Worm (Caenorhabditis elegans) whole organism, late embryonic: ENCODE data around the gene sar-1.

ENCODE experiments used
- C08G9.2 ChIP-seq: sonication (generic microtip); optimal IDR thresholded peaks from 2 replicates; lab custom pipeline; 2016; ENCODE audit warnings: mild to moderate bottlenecking, missing genetic modification characterization, moderate library complexity, missing compliant biosample characterization
- C38D4.7 ChIP-seq: fragments of 200-800 bp; sonication (Bioruptor generic); optimal IDR thresholded peaks from 2 replicates; lab custom pipeline; 2018; ENCODE audit warnings: mild to moderate bottlenecking, missing genetic modification characterization, moderate library complexity, missing compliant biosample characterization
- F13H6.1 ChIP-seq: sonication (generic microtip); optimal IDR thresholded peaks from 2 replicates; lab custom pipeline; 2016; ENCODE audit warnings: missing genetic modification characterization, missing compliant biosample characterization
- K02D7.2 ChIP-seq: sonication (generic microtip); optimal IDR thresholded peaks from 2 replicates; lab custom pipeline; 2017; ENCODE audit warnings: mild to moderate bottlenecking, missing genetic modification characterization, missing compliant biosample characterization
- K09A11.1 ChIP-seq: sonication (generic microtip); optimal IDR thresholded peaks from 2 replicates; lab custom pipeline; 2017; ENCODE audit warnings: antibody characterized with exemption, mild to moderate bottlenecking, missing genetic modification characterization, missing compliant biosample characterization; ENCODE audit not compliant: insufficient read depth
- ahr-1 ChIP-seq: sonication (generic microtip); optimal IDR thresholded peaks from 2 replicates; lab custom pipeline; 2016; ENCODE audit warnings: missing genetic modification characterization, missing compliant biosample characterization
- ceh-18 ChIP-seq: sonication (generic microtip); optimal IDR thresholded peaks from 2 replicates; lab custom pipeline; 2016; ENCODE audit warnings: missing genetic modification characterization, missing compliant biosample characterization
- ceh-30 ChIP-seq: fragments of 150-350 bp; optimal IDR thresholded peaks from 2 replicates; lab custom pipeline; 2014; ENCODE audit warnings: missing biosample characterization, missing genetic modification characterization
- ceh-31 ChIP-seq: sonication (generic microtip); optimal IDR thresholded peaks from 2 replicates; lab custom pipeline; 2016; ENCODE audit warnings: missing genetic modification characterization, missing compliant biosample characterization
- ceh-45 ChIP-seq: fragments of 200-800 bp; sonication (Bioruptor generic); IDR thresholded peaks from 2 replicates; pipeline ENCODE4 v1.3.6; 2022; ENCODE audit warnings: missing genetic modification reagents, missing genetic modification characterization, missing compliant biosample characterization
- che-1 ChIP-seq: sonication (generic microtip); optimal IDR thresholded peaks from 2 replicates; lab custom pipeline; 2016; ENCODE audit warnings: mild to moderate bottlenecking, missing genetic modification characterization, missing compliant biosample characterization
- ets-4 ChIP-seq: sonication (generic microtip); optimal IDR thresholded peaks from 2 replicates; lab custom pipeline; 2016; ENCODE audit warnings: missing genetic modification characterization, missing compliant biosample characterization
- fax-1 ChIP-seq: sonication (generic microtip); optimal IDR thresholded peaks from 2 replicates; lab custom pipeline; 2016; ENCODE audit warnings: missing genotype, missing genetic modification characterization, missing compliant biosample characterization
- fkh-10 ChIP-seq: fragments of 150-350 bp; optimal IDR thresholded peaks from 2 replicates; lab custom pipeline; 2014; ENCODE audit warnings: missing biosample characterization, missing genetic modification reagents, missing genetic modification characterization
- fkh-6 ChIP-seq: sonication (generic microtip); optimal IDR thresholded peaks from 2 replicates; lab custom pipeline; 2016; ENCODE audit warnings: missing genetic modification characterization, missing compliant biosample characterization
- hlh-15 ChIP-seq: sonication (generic microtip); optimal IDR thresholded peaks from 2 replicates; lab custom pipeline; 2016; ENCODE audit warnings: missing genetic modification characterization, missing compliant biosample characterization
- hlh-30 ChIP-seq: sonication (generic microtip); optimal IDR thresholded peaks from 2 replicates; lab custom pipeline; 2017; ENCODE audit warnings: antibody characterized with exemption, missing genetic modification characterization, missing compliant biosample characterization; ENCODE audit not compliant: insufficient read depth
- hlh-8 ChIP-seq: sonication (generic microtip); optimal IDR thresholded peaks from 2 replicates; lab custom pipeline; 2016; ENCODE audit warnings: missing genotype, missing genetic modification characterization, missing compliant biosample characterization
- mec-3 ChIP-seq: sonication (generic microtip); optimal IDR thresholded peaks from 2 replicates; lab custom pipeline; 2016; ENCODE audit warnings: borderline replicate concordance, missing genetic modification characterization, missing compliant biosample characterization
- nfya-1 ChIP-seq: sonication (generic microtip); optimal IDR thresholded peaks from 2 replicates; lab custom pipeline; 2017; ENCODE audit warnings: missing genetic modification characterization, mild to moderate bottlenecking, missing compliant biosample characterization, antibody characterized with exemption, moderate library complexity
- nhr-232 ChIP-seq: sonication (generic microtip); optimal IDR thresholded peaks from 2 replicates; lab custom pipeline; 2016; ENCODE audit warnings: missing genetic modification characterization, missing compliant biosample characterization
- pag-3 ChIP-seq: sonication (generic microtip); optimal IDR thresholded peaks from 2 replicates; lab custom pipeline; 2016; ENCODE audit warnings: missing compliant biosample characterization, missing genetic modification characterization, borderline replicate concordance
- pax-1 ChIP-seq: fragments of 150-350 bp; optimal IDR thresholded peaks from 2 replicates; lab custom pipeline; 2014; ENCODE audit warnings: missing biosample characterization, missing genetic modification characterization
- pha-2 ChIP-seq: sonication (generic microtip); optimal IDR thresholded peaks from 2 replicates; lab custom pipeline; 2017; ENCODE audit warnings: mild to moderate bottlenecking, missing genetic modification characterization, missing compliant biosample characterization
- rnt-1 ChIP-seq: sonication (generic microtip); optimal IDR thresholded peaks from 2 replicates; lab custom pipeline; 2016; ENCODE audit warnings: missing genetic modification characterization, missing compliant biosample characterization
- sox-2 ChIP-seq: fragments of 200-800 bp; sonication (Bioruptor generic); IDR thresholded peaks from 2 replicates; pipeline ENCODE4 v1.3.6; 2022; ENCODE audit warnings: missing genetic modification reagents, missing genetic modification characterization, missing compliant biosample characterization
- sox-4 ChIP-seq: sonication (generic microtip); optimal IDR thresholded peaks from 2 replicates; lab custom pipeline; 2017; ENCODE audit warnings: mild to moderate bottlenecking, missing genetic modification characterization, inconsistent platforms, missing compliant biosample characterization
- tbx-7 ChIP-seq: sonication (generic microtip); optimal IDR thresholded peaks from 2 replicates; lab custom pipeline; 2016; ENCODE audit warnings: missing genotype, missing genetic modification characterization, missing compliant biosample characterization
- ttx-3 ChIP-seq: sonication (generic microtip); optimal IDR thresholded peaks from 2 replicates; lab custom pipeline; 2016; ENCODE audit warnings: missing genetic modification reagents, missing genetic modification characterization, missing compliant biosample characterization
- unc-3 ChIP-seq, 2 experiments: fragments of 200-800 bp in 1 of 2; sonication (Bioruptor generic) in 1 of 2; sonication (generic microtip) in 1 of 2; conservative IDR thresholded peaks in 1 of 2; optimal IDR thresholded peaks in 1 of 2; 2 replicates each; pipeline versions ENCODE4 v1.3.6 to Lab custom; 2016 to 2022; ENCODE audit warnings: missing compliant biosample characterization in 2 of 2, missing genetic modification characterization in 2 of 2, missing genetic modification reagents in 1 of 2
- unc-42 ChIP-seq: sonication (generic microtip); optimal IDR thresholded peaks from 2 replicates; lab custom pipeline; 2016; ENCODE audit warnings: missing genotype, missing genetic modification characterization, missing compliant biosample characterization
- unc-55 ChIP-seq: sonication (generic microtip); optimal IDR thresholded peaks from 2 replicates; lab custom pipeline; 2017; ENCODE audit warnings: missing biosample characterization, missing genetic modification reagents, missing genetic modification characterization
- unc-86 ChIP-seq: sonication (generic microtip); optimal IDR thresholded peaks from 2 replicates; lab custom pipeline; 2016; ENCODE audit warnings: missing genetic modification characterization, missing compliant biosample characterization

sar-1 gene

DNA sequence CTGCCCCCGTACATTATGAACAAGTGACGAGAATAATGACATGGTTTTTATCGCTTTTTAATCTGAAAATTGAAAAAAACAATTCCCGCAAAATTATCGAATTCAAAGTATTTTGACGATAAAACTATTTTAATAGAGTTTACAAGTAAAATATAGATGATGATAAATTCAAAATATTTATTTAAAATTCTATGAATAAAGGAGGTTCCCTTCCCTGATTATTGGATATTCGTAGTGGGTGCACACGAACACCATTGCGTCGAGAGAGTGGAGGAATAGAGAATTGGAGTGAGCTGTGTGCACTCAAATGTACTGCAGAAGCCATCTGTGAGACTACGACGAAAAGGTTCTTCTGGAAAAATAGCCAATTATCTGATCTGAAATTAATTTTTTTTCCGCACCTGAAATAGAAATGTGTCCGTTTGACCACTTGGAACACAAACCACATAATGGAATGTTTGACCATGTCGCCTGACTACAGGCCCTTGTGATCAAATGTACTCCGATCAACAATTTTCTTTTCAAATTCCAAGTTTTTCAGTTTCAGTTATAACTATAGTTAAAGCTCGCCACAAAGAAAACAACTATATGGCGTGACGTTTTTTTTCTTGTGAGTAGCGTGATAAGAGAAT, 1.7 kb downstream of the sar-1 start, which contains the start of the genes rfth-1 and ZK180.8:
Gene rfth-1, minus strand, starts transcription at position 51 of the 632 bp plus-strand sequence.
Gene ZK180.8, minus strand, starts transcription at position 466 of the 632 bp plus-strand sequence.
- no peak for TF ChIP-seq ceh-30 (tag; lab: Kevin White, UChicago)
- TF ChIP-seq sox-2 (GFP tag; lab: Robert Waterston, UW), result no peak
- no peak for TF ChIP-seq ahr-1 (tag; lab: Kevin White, UChicago)
- no peak for TF ChIP-seq C38D4.7 (GFP tag; lab: Kevin White, UChicago)
- TF ChIP-seq nhr-232 (tag; lab: Kevin White, UChicago), result no peak
- no peak for TF ChIP-seq hlh-15
- TF ChIP-seq K02D7.2 (tag; lab: Kevin White, UChicago), result no peak
- no peak for TF ChIP-seq sox-4 (tag; lab: Kevin White, UChicago)
- TF ChIP-seq mec-3 (tag; lab: Kevin White, UChicago), result no peak
- TF ChIP-seq hlh-30 (tag; lab: Kevin White, UChicago), result no peak
- TF ChIP-seq fkh-6 (tag; lab: Kevin White, UChicago), result no peak
- TF ChIP-seq C08G9.2 (tag; lab: Kevin White, UChicago), result no peak
- TF ChIP-seq ets-4 (tag; lab: Kevin White, UChicago), result no peak
- no peak for TF ChIP-seq che-1
- no peak for TF ChIP-seq F13H6.1 (tag; lab: Kevin White, UChicago)
- no peak for TF ChIP-seq ttx-3 (tag; lab: Kevin White, UChicago)
- TF ChIP-seq ceh-31 (tag; lab: Kevin White, UChicago), result no peak

- TF ChIP-seq ceh-18 (tag; lab: Kevin White, UChicago) (peak; percentile 52), nfya-1 (tag; lab: Kevin White, UChicago) (peak; percentile 4), fkh-6 (tag; lab: Kevin White, UChicago) (no peak)
Measured at ce11 chrIV:4506637-4507036, 6.5 kb downstream of the sar-1 start, which contains the start of gene gbb-2. Gene gbb-2, minus strand, starts transcription at chrIV:4506748.

ce11 chrIV:4505078-4505477, 8.0 kb downstream of the sar-1 start:
- TF ChIP-seq ceh-31 (tag; lab: Kevin White, UChicago), result peak; percentile 51
- TF ChIP-seq ahr-1 (tag; lab: Kevin White, UChicago), result no peak
- no peak for TF ChIP-seq rnt-1 (tag; lab: Kevin White, UChicago)
- peak; percentile 96 for TF ChIP-seq unc-42 (tag; lab: Kevin White, UChicago)
- TF ChIP-seq unc-86, result no peak

ce11 chrIV:4490148-4490652, 22.9 kb downstream of the sar-1 start, which contains the start of gene ZK180.7:
Gene ZK180.7, plus strand, starts transcription at chrIV:4490542.
- TF ChIP-seq pax-1 (tag; lab: Kevin White, UChicago) (no peak), K09A11.1 (tag; lab: Kevin White, UChicago) (no peak), fkh-10 (GFP tag; lab: Kevin White, UChicago) (no peak), ceh-45 (no peak), fax-1 (tag; lab: Kevin White, UChicago) (no peak), unc-55 (GFP tag; lab: Kevin White, UChicago) (no peak), pag-3 (tag; lab: Kevin White, UChicago) (no peak), ahr-1 (tag; lab: Kevin White, UChicago) (no peak), fkh-6 (tag; lab: Kevin White, UChicago) (no peak), F13H6.1 (tag; lab: Kevin White, UChicago) (no peak), tbx-7 (tag; lab: Kevin White, UChicago) (no peak), pha-2 (tag; lab: Kevin White, UChicago) (no peak), unc-3 (GFP tag; conservative IDR thresholded peaks at IDR 0.05; lab: Robert Waterston, UW) (no peak), unc-3 (tag; optimal IDR thresholded peaks at IDR 0.05; lab: Kevin White, UChicago) (no peak), che-1 (no peak), hlh-8 (tag; lab: Kevin White, UChicago) (no peak)
